Worm (Caenorhabditis elegans) whole organism, mixed stage, embryonic: ENCODE results near the gene F48F5.6.

ENCODE experiments used
- bed-3 ChIP-seq: fragments of 200-800 bp; sonication (Bioruptor generic); optimal IDR thresholded peaks from 3 replicates; lab custom pipeline; 2018; ENCODE audit warnings: mild to moderate bottlenecking, missing genetic modification characterization, moderate library complexity, missing compliant biosample characterization
- blmp-1 ChIP-seq: fragments of 150-350 bp; optimal IDR thresholded peaks from 2 replicates; lab custom pipeline; 2014; ENCODE audit warnings: missing biosample characterization, missing genetic modification characterization
- ceh-39 ChIP-seq: fragments of 150-350 bp; optimal IDR thresholded peaks from 2 replicates; lab custom pipeline; 2014; ENCODE audit warnings: missing biosample characterization, missing genetic modification characterization
- ceh-83 ChIP-seq: fragments of 200-800 bp; sonication (Bioruptor generic); optimal IDR thresholded peaks from 2 replicates; lab custom pipeline; 2018; ENCODE audit warnings: mild to moderate bottlenecking, missing genetic modification characterization, missing compliant biosample characterization
- ces-1 ChIP-seq: fragments of 150-350 bp; optimal IDR thresholded peaks from 2 replicates; lab custom pipeline; 2014; ENCODE audit warnings: missing biosample characterization, missing genetic modification reagents, missing genetic modification characterization
- cnd-1 ChIP-seq: fragments of 200-800 bp; sonication (Bioruptor generic); optimal IDR thresholded peaks from 2 replicates; lab custom pipeline; 2018; ENCODE audit warnings: mild to moderate bottlenecking, missing genetic modification characterization, missing compliant biosample characterization
- drap-1 ChIP-seq: fragments of 200-800 bp; sonication (Bioruptor generic); optimal IDR thresholded peaks from 3 replicates; lab custom pipeline; 2018; ENCODE audit warnings: mild to moderate bottlenecking, missing genetic modification characterization, missing compliant biosample characterization
- elt-1 ChIP-seq: sonication (generic microtip); optimal IDR thresholded peaks from 2 replicates; lab custom pipeline; 2017; ENCODE audit warnings: missing genetic modification characterization, mild to moderate bottlenecking, missing compliant biosample characterization, antibody characterized with exemption, moderate library complexity, borderline replicate concordance; ENCODE audit not compliant: insufficient read depth
- elt-3 ChIP-seq: fragments of 150-350 bp; optimal IDR thresholded peaks from 2 replicates; lab custom pipeline; 2014; ENCODE audit warnings: missing biosample characterization, missing genetic modification characterization
- flh-1 ChIP-seq: fragments of 200-800 bp; sonication (Bioruptor generic); optimal IDR thresholded peaks from 2 replicates; lab custom pipeline; 2018; ENCODE audit warnings: mild to moderate bottlenecking, missing genetic modification characterization, moderate library complexity, missing compliant biosample characterization
- ham-2 ChIP-seq: fragments of 200-800 bp; sonication (Bioruptor generic); optimal IDR thresholded peaks from 2 replicates; lab custom pipeline; 2018; ENCODE audit warnings: mild to moderate bottlenecking, missing genetic modification characterization, missing compliant biosample characterization
- hlh-1 ChIP-seq: fragments of 150-350 bp; optimal IDR thresholded peaks from 2 replicates; lab custom pipeline; 2014; ENCODE audit warnings: missing biosample characterization, missing genetic modification reagents, missing genetic modification characterization
- lin-13 ChIP-seq: fragments of 150-350 bp; optimal IDR thresholded peaks from 2 replicates; lab custom pipeline; 2014; ENCODE audit warnings: missing biosample characterization, missing genetic modification characterization
- lin-32 ChIP-seq: fragments of 200-800 bp; sonication (Bioruptor generic); optimal IDR thresholded peaks from 2 replicates; lab custom pipeline; 2018; ENCODE audit warnings: mild to moderate bottlenecking, missing genetic modification characterization, missing compliant biosample characterization
- lsy-2 ChIP-seq: fragments of 150-350 bp; optimal IDR thresholded peaks from 2 replicates; lab custom pipeline; 2014; ENCODE audit warnings: missing biosample characterization, missing genetic modification characterization
- mep-1 ChIP-seq: fragments of 150-350 bp; optimal IDR thresholded peaks from 2 replicates; lab custom pipeline; 2017; ENCODE audit warnings: missing biosample characterization, missing genetic modification reagents, missing genetic modification characterization, inconsistent platforms
- mls-2 ChIP-seq: sonication (generic microtip); optimal IDR thresholded peaks from 2 replicates; lab custom pipeline; 2016; ENCODE audit warnings: mild to moderate bottlenecking, missing genetic modification characterization, moderate library complexity, missing compliant biosample characterization
- nhr-12 ChIP-seq: fragments of 150-350 bp; optimal IDR thresholded peaks from 2 replicates; lab custom pipeline; 2014; ENCODE audit warnings: missing biosample characterization, missing genetic modification characterization
- nhr-2 ChIP-seq: fragments of 150-350 bp; optimal IDR thresholded peaks from 2 replicates; lab custom pipeline; 2014; ENCODE audit warnings: missing biosample characterization, missing genetic modification characterization
- nhr-237 ChIP-seq: fragments of 150-350 bp; optimal IDR thresholded peaks from 2 replicates; lab custom pipeline; 2014; ENCODE audit warnings: missing biosample characterization, missing genetic modification characterization
- nhr-28 ChIP-seq: fragments of 150-350 bp; optimal IDR thresholded peaks from 2 replicates; lab custom pipeline; 2014; ENCODE audit warnings: missing biosample characterization, missing genetic modification characterization
- pha-4 ChIP-seq: fragments of 150-350 bp; optimal IDR thresholded peaks from 2 replicates; lab custom pipeline; 2018; ENCODE audit warnings: missing biosample characterization, missing genetic modification reagents, missing genetic modification characterization
- sem-2 ChIP-seq: fragments of 200-800 bp; sonication (Bioruptor generic); optimal IDR thresholded peaks from 2 replicates; lab custom pipeline; 2018; ENCODE audit warnings: mild to moderate bottlenecking, missing genetic modification characterization, missing compliant biosample characterization
- snpc-4 ChIP-seq: fragments of 150-350 bp; optimal IDR thresholded peaks from 2 replicates; lab custom pipeline; 2014; ENCODE audit warnings: missing biosample characterization, missing genetic modification characterization
- sptf-1 ChIP-seq: sonication (generic microtip); optimal IDR thresholded peaks from 2 replicates; lab custom pipeline; 2017; ENCODE audit warnings: mild to moderate bottlenecking, missing genetic modification characterization, moderate library complexity, missing compliant biosample characterization
- tbx-8 ChIP-seq: fragments of 200-800 bp; sonication (Bioruptor generic); optimal IDR thresholded peaks from 2 replicates; lab custom pipeline; 2018; ENCODE audit warnings: mild to moderate bottlenecking, missing genetic modification characterization, moderate library complexity, missing compliant biosample characterization
- unc-120 ChIP-seq: sonication (generic microtip); optimal IDR thresholded peaks from 2 replicates; lab custom pipeline; 2017; ENCODE audit warnings: missing genetic modification characterization, missing compliant biosample characterization; ENCODE audit not compliant: poor library complexity, severe bottlenecking
- unc-39 ChIP-seq: fragments of 150-350 bp; optimal IDR thresholded peaks from 2 replicates; lab custom pipeline; 2014; ENCODE audit warnings: missing biosample characterization, missing genetic modification characterization
- unc-62 ChIP-seq: fragments of 150-350 bp; optimal IDR thresholded peaks from 2 replicates; lab custom pipeline; 2014; ENCODE audit warnings: missing biosample characterization, missing genetic modification reagents, missing genetic modification characterization
- zip-8 ChIP-seq: fragments of 150-350 bp; optimal IDR thresholded peaks from 2 replicates; lab custom pipeline; 2014; ENCODE audit warnings: missing biosample characterization, missing genetic modification characterization

Gene F48F5.6

ce11 chrV:20453084-20453483 lies at the start of gene F48F5.6:
TSS of gene F48F5.6 (minus strand) at chrV:20453184.
- TF ChIP-seq hlh-1 (tag; lab: Kevin White, UChicago) = no peak
- TF ChIP-seq nhr-237 (tag; lab: Kevin White, UChicago) = no peak
- TF ChIP-seq ceh-83 (GFP tag; lab: Kevin White, UChicago) = no peak
- TF ChIP-seq drap-1 (GFP tag; lab: Kevin White, UChicago) = no peak
- TF ChIP-seq ces-1 (GFP tag; lab: Kevin White, UChicago) = no peak
- no peak for TF ChIP-seq lsy-2 (tag; lab: Kevin White, UChicago)
- no peak for TF ChIP-seq nhr-12 (tag; lab: Kevin White, UChicago)
- TF ChIP-seq nhr-2 (tag; lab: Kevin White, UChicago) = no peak
- no peak for TF ChIP-seq mep-1 (tag; lab: Kevin White, UChicago)
- TF ChIP-seq lin-13 (tag; lab: Kevin White, UChicago) = no peak
- TF ChIP-seq zip-8 (tag; lab: Kevin White, UChicago) = no peak
- TF ChIP-seq sptf-1 = no peak
- no peak for TF ChIP-seq ceh-39 (tag; lab: Kevin White, UChicago)
- TF ChIP-seq cnd-1 (tag; lab: Kevin White, UChicago) = no peak
- no peak for TF ChIP-seq pha-4 (tag; lab: Kevin White, UChicago)

DNA sequence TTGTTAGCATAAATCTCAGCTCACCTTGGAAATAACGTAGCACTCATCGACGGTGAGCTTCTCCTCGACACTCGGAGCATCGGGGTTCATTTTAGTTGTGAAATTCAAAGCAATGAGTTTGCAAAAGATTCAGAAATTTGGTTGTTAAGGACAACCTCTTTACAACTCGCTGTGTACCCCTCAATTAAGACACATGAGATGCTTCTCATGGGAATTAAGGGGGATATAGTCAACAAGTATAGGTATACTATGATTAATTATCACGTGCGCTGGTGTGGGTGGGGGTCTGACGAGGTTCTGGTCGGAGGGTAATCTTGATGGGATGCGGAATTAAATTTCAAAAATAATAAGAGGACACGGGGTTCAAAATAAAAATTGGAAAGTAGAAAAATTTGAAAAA lies 47.4 kb upstream of the F48F5.6 start, which contains the start of gene dct-14:
TSS of gene dct-14 (minus strand) at position 101 of the 400 bp plus-strand sequence.
- TF ChIP-seq tbx-8 (GFP tag; lab: Kevin White, UChicago) = no peak
- TF ChIP-seq, all 35 proteins: peak for 0

ce11 chrV:20499642-20500041 lies 46.7 kb upstream of the F48F5.6 start:
- TF ChIP-seq ham-2 (no peak), snpc-4 (tag; lab: Kevin White, UChicago) (no peak), lin-13 (tag; lab: Kevin White, UChicago) (no peak), nhr-2 (tag; lab: Kevin White, UChicago) (no peak), elt-3 (no peak), bed-3 (GFP tag; lab: Kevin White, UChicago) (no peak), ceh-83 (GFP tag; lab: Kevin White, UChicago) (no peak), nhr-237 (tag; lab: Kevin White, UChicago) (no peak), pha-4 (tag; lab: Kevin White, UChicago) (no peak), tbx-8 (GFP tag; lab: Kevin White, UChicago) (no peak), zip-8 (tag; lab: Kevin White, UChicago) (no peak)

DNA sequence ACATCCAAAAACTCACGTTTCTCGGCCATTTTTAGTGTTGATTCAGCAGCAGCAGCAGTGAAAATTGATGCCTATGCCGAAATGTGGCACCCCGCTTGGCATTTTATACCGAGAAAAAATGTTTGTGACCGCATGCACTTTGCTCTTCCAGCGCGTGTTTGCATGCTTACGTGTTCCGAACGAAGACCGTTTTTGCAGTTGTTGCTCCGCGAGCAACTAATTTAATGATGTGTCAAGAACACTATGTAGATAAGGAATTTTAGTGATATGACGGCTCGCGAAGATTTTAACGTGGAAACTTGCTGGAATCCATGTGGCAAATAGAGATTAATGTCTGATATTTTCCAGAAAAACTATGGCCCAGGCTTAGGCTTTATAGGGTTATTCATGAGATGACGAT lies 46.0 kb upstream of the F48F5.6 start, which contains the start of gene dct-16:
TSS of gene dct-16 (minus strand) at position 78 of the 400 bp plus-strand sequence.
- TF ChIP-seq ces-1 (GFP tag; lab: Kevin White, UChicago) = no peak
- no peak for TF ChIP-seq mls-2
- TF ChIP-seq lin-32 (GFP tag; lab: Kevin White, UChicago) = no peak
- no peak for TF ChIP-seq lin-13 (tag; lab: Kevin White, UChicago)

- no peak for TF ChIP-seq unc-39 (tag; lab: Kevin White, UChicago)
- no peak for TF ChIP-seq unc-120
- no peak for TF ChIP-seq tbx-8 (GFP tag; lab: Kevin White, UChicago)
- TF ChIP-seq zip-8 (tag; lab: Kevin White, UChicago) = no peak
- TF ChIP-seq nhr-2 (tag; lab: Kevin White, UChicago) = no peak
- TF ChIP-seq blmp-1 = no peak
- no peak for TF ChIP-seq elt-1 (tag; lab: Kevin White, UChicago)
- no peak for TF ChIP-seq pha-4 (tag; lab: Kevin White, UChicago)
- no peak for TF ChIP-seq nhr-12 (tag; lab: Kevin White, UChicago)
- TF ChIP-seq sem-2 (GFP tag; lab: Kevin White, UChicago) = no peak
- TF ChIP-seq mls-2 = no peak
- TF ChIP-seq ceh-39 (tag; lab: Kevin White, UChicago) = no peak
- TF ChIP-seq hlh-1 (tag; lab: Kevin White, UChicago) = no peak
- TF ChIP-seq flh-1 (GFP tag; lab: Kevin White, UChicago) = no peak
- TF ChIP-seq elt-3 = no peak
- TF ChIP-seq lsy-2 (tag; lab: Kevin White, UChicago) = no peak
- no peak for TF ChIP-seq nhr-28 (tag; lab: Kevin White, UChicago)
- TF ChIP-seq lin-13 (tag; lab: Kevin White, UChicago) = no peak
- no peak for TF ChIP-seq unc-62 (GFP tag; lab: Kevin White, UChicago)
Measured at ce11 chrV:20497537-20497936, 44.6 kb upstream of the F48F5.6 start.
